Worm (Caenorhabditis elegans): ENCODE data around the gene C23H4.6.

DNA sequence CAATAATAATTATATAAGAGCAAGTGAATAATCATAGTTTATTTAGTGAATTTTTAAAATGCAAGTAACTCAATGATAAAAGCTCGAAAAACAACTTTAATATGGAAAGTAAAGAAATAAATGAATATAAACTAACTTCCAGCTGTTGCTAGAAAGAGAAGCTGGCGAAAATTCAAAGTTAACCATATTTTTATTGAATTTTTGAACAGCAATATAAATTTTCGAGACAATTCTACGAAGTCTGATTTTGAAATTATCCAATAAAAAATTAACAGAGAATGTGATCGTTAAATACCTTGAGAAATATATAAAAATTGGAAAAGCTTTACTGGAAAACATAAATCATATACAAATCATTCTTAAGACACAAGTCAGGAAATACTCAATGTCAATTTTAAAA lies 48.8 kb upstream of the C23H4.6 start:
- TF ChIP-seq him-1 (tag; optimal IDR thresholded peaks at IDR 0.05), result no peak
- TF ChIP-seq dao-5 (tag; optimal IDR thresholded peaks at IDR 0.05), result no peak
- no peak for TF ChIP-seq W03F9.2 (tag; optimal IDR thresholded peaks at IDR 0.05)

Data from whole organism, L4/young adult.